Worm (Caenorhabditis elegans) whole organism, late embryonic: ENCODE data around the gene nhr-268.
"Not testable (repeated sequence)": the region's sequence is repeated elsewhere in the genome, so short reads cannot be mapped to it uniquely, and the experiment has no call there.

Experiments
- C08G9.2 ChIP-seq: sonication (generic microtip); optimal IDR thresholded peaks from 2 replicates; lab custom pipeline; 2016; ENCODE audit warnings: mild to moderate bottlenecking, missing genetic modification characterization, moderate library complexity, missing compliant biosample characterization
- C38D4.7 ChIP-seq: fragments of 200-800 bp; sonication (Bioruptor generic); optimal IDR thresholded peaks from 2 replicates; lab custom pipeline; 2018; ENCODE audit warnings: mild to moderate bottlenecking, missing genetic modification characterization, moderate library complexity, missing compliant biosample characterization
- K02D7.2 ChIP-seq: sonication (generic microtip); optimal IDR thresholded peaks from 2 replicates; lab custom pipeline; 2017; ENCODE audit warnings: mild to moderate bottlenecking, missing genetic modification characterization, missing compliant biosample characterization
- ama-1 ChIP-seq: fragments of 150-350 bp; optimal IDR thresholded peaks from 2 replicates; lab custom pipeline; 2014
- ceh-18 ChIP-seq: sonication (generic microtip); optimal IDR thresholded peaks from 2 replicates; lab custom pipeline; 2016; ENCODE audit warnings: missing genetic modification characterization, missing compliant biosample characterization
- ceh-2 ChIP-seq: sonication (generic microtip); optimal IDR thresholded peaks from 2 replicates; lab custom pipeline; 2016; ENCODE audit warnings: missing genotype, missing genetic modification characterization, missing compliant biosample characterization
- ceh-22 ChIP-seq: sonication (generic microtip); optimal IDR thresholded peaks from 2 replicates; lab custom pipeline; 2017; ENCODE audit warnings: missing biosample characterization, missing genetic modification characterization
- ceh-30 ChIP-seq: fragments of 150-350 bp; optimal IDR thresholded peaks from 2 replicates; lab custom pipeline; 2014; ENCODE audit warnings: missing biosample characterization, missing genetic modification characterization
- ceh-34 ChIP-seq: sonication (generic microtip); optimal IDR thresholded peaks from 2 replicates; lab custom pipeline; 2016; ENCODE audit warnings: mild to moderate bottlenecking, missing genetic modification characterization, missing compliant biosample characterization
- ceh-45 ChIP-seq: fragments of 200-800 bp; sonication (Bioruptor generic); IDR thresholded peaks from 2 replicates; pipeline ENCODE4 v1.3.6; 2022; ENCODE audit warnings: missing genetic modification reagents, missing genetic modification characterization, missing compliant biosample characterization
- ceh-48 ChIP-seq: sonication (generic microtip); optimal IDR thresholded peaks from 2 replicates; lab custom pipeline; 2016; ENCODE audit warnings: missing genetic modification characterization, inconsistent platforms, missing compliant biosample characterization
- ceh-6 ChIP-seq: fragments of 200-800 bp; sonication (Bioruptor generic); optimal IDR thresholded peaks from 2 replicates; lab custom pipeline; 2018; ENCODE audit warnings: mild to moderate bottlenecking, missing genetic modification characterization, missing compliant biosample characterization
- ceh-9 ChIP-seq: sonication (generic microtip); optimal IDR thresholded peaks from 2 replicates; lab custom pipeline; 2016; ENCODE audit warnings: mild to moderate bottlenecking, missing genetic modification characterization, inconsistent platforms, missing compliant biosample characterization
- che-1 ChIP-seq: sonication (generic microtip); optimal IDR thresholded peaks from 2 replicates; lab custom pipeline; 2016; ENCODE audit warnings: mild to moderate bottlenecking, missing genetic modification characterization, missing compliant biosample characterization
- elt-2 ChIP-seq: sonication (generic microtip); optimal IDR thresholded peaks from 2 replicates; lab custom pipeline; 2016; ENCODE audit warnings: missing genetic modification reagents, missing genetic modification characterization, missing compliant biosample characterization
- elt-4 ChIP-seq: sonication (generic microtip); optimal IDR thresholded peaks from 2 replicates; lab custom pipeline; 2016; ENCODE audit warnings: missing genetic modification characterization, missing compliant biosample characterization
- hlh-30 ChIP-seq: sonication (generic microtip); optimal IDR thresholded peaks from 2 replicates; lab custom pipeline; 2017; ENCODE audit warnings: antibody characterized with exemption, missing genetic modification characterization, missing compliant biosample characterization; ENCODE audit not compliant: insufficient read depth
- hlh-6 ChIP-seq: sonication (generic microtip); optimal IDR thresholded peaks from 2 replicates; lab custom pipeline; 2016; ENCODE audit warnings: missing genotype, missing genetic modification characterization, missing compliant biosample characterization
- hlh-8 ChIP-seq: sonication (generic microtip); optimal IDR thresholded peaks from 2 replicates; lab custom pipeline; 2016; ENCODE audit warnings: missing genotype, missing genetic modification characterization, missing compliant biosample characterization
- lim-6 ChIP-seq: sonication (generic microtip); optimal IDR thresholded peaks from 2 replicates; lab custom pipeline; 2016; ENCODE audit warnings: missing genetic modification characterization, missing compliant biosample characterization
- madf-2 ChIP-seq: sonication (generic microtip); optimal IDR thresholded peaks from 2 replicates; lab custom pipeline; 2017; ENCODE audit warnings: missing genetic modification characterization, missing compliant biosample characterization
- mec-3 ChIP-seq: sonication (generic microtip); optimal IDR thresholded peaks from 2 replicates; lab custom pipeline; 2016; ENCODE audit warnings: borderline replicate concordance, missing genetic modification characterization, missing compliant biosample characterization
- nhr-11 ChIP-seq: fragments of 150-350 bp; optimal IDR thresholded peaks from 2 replicates; lab custom pipeline; 2014; ENCODE audit warnings: missing biosample characterization, missing genetic modification characterization
- odd-2 ChIP-seq: sonication (generic microtip); optimal IDR thresholded peaks from 2 replicates; lab custom pipeline; 2017; ENCODE audit warnings: antibody characterized with exemption, mild to moderate bottlenecking, missing genetic modification characterization, missing compliant biosample characterization
- pag-3 ChIP-seq: sonication (generic microtip); optimal IDR thresholded peaks from 2 replicates; lab custom pipeline; 2016; ENCODE audit warnings: missing compliant biosample characterization, missing genetic modification characterization, borderline replicate concordance
- pat-9 ChIP-seq: fragments of 200-800 bp; sonication (Bioruptor generic); optimal IDR thresholded peaks from 2 replicates; lab custom pipeline; 2018; ENCODE audit warnings: mild to moderate bottlenecking, missing genetic modification characterization, moderate library complexity, missing compliant biosample characterization
- pha-2 ChIP-seq: sonication (generic microtip); optimal IDR thresholded peaks from 2 replicates; lab custom pipeline; 2017; ENCODE audit warnings: mild to moderate bottlenecking, missing genetic modification characterization, missing compliant biosample characterization
- pros-1 ChIP-seq: fragments of 150-350 bp; optimal IDR thresholded peaks from 2 replicates; lab custom pipeline; 2014; ENCODE audit warnings: missing biosample characterization, missing genetic modification reagents, missing genetic modification characterization
- ref-2 ChIP-seq: sonication (generic microtip); optimal IDR thresholded peaks from 2 replicates; lab custom pipeline; 2016; ENCODE audit warnings: missing genetic modification characterization, missing compliant biosample characterization
- sox-2 ChIP-seq: fragments of 200-800 bp; sonication (Bioruptor generic); IDR thresholded peaks from 2 replicates; pipeline ENCODE4 v1.3.6; 2022; ENCODE audit warnings: missing genetic modification reagents, missing genetic modification characterization, missing compliant biosample characterization
- syd-9 ChIP-seq: sonication (generic microtip); optimal IDR thresholded peaks from 2 replicates; lab custom pipeline; 2016; ENCODE audit warnings: mild to moderate bottlenecking, missing genetic modification characterization, moderate library complexity, missing compliant biosample characterization
- tbx-2 ChIP-seq: sonication (generic microtip); optimal IDR thresholded peaks from 2 replicates; lab custom pipeline; 2016; ENCODE audit warnings: missing genetic modification characterization, missing compliant biosample characterization
- unc-3 ChIP-seq, 2 experiments: fragments of 200-800 bp in 1 of 2; sonication (Bioruptor generic) in 1 of 2; sonication (generic microtip) in 1 of 2; conservative IDR thresholded peaks in 1 of 2; optimal IDR thresholded peaks in 1 of 2; 2 replicates each; pipeline versions ENCODE4 v1.3.6 to Lab custom; 2016 to 2022; ENCODE audit warnings: missing compliant biosample characterization in 2 of 2, missing genetic modification characterization in 2 of 2, missing genetic modification reagents in 1 of 2
- unc-55 ChIP-seq: sonication (generic microtip); optimal IDR thresholded peaks from 2 replicates; lab custom pipeline; 2017; ENCODE audit warnings: missing biosample characterization, missing genetic modification reagents, missing genetic modification characterization
- unc-86 ChIP-seq: sonication (generic microtip); optimal IDR thresholded peaks from 2 replicates; lab custom pipeline; 2016; ENCODE audit warnings: missing genetic modification characterization, missing compliant biosample characterization
- zip-5 ChIP-seq: sonication (generic microtip); optimal IDR thresholded peaks from 2 replicates; lab custom pipeline; 2016; ENCODE audit warnings: missing genetic modification characterization, missing compliant biosample characterization

nhr-268 gene

ce11 chrV:15689952-15690351, at the start of gene nhr-268:
Gene nhr-268 (plus strand): TSS chrV:15690252.
- TF ChIP-seq hlh-30 (tag; lab: Kevin White, UChicago) (no peak), mec-3 (tag; lab: Kevin White, UChicago) (no peak)

ce11 chrV:15643192-15643591, 46.9 kb upstream of the nhr-268 start, which contains the start of gene C55A1.4:
Gene C55A1.4 (minus strand): TSS chrV:15643292.
- TF ChIP-seq unc-86; pag-3; elt-2 (tag; lab: Kevin White, UChicago): not testable (repeated sequence)

ce11 chrV:15644575-15644974, 45.5 kb upstream of the nhr-268 start, which contains the start of gene str-23:
Gene str-23 (plus strand): TSS chrV:15644875.
- no peak for TF ChIP-seq elt-4 (tag; lab: Kevin White, UChicago)
- TF ChIP-seq tbx-2 (tag; lab: Kevin White, UChicago), result no peak
- TF ChIP-seq ceh-30 (tag; lab: Kevin White, UChicago), result no peak
- no peak for TF ChIP-seq ref-2 (tag; lab: Kevin White, UChicago)
- TF ChIP-seq C38D4.7 (GFP tag; lab: Kevin White, UChicago), result no peak
- no peak for TF ChIP-seq pros-1 (tag; lab: Kevin White, UChicago)
- no peak for TF ChIP-seq syd-9
- no peak for TF ChIP-seq ceh-18 (tag; lab: Kevin White, UChicago)
- no peak for TF ChIP-seq sox-2 (GFP tag; lab: Robert Waterston, UW)
- TF ChIP-seq ceh-34 (tag; lab: Kevin White, UChicago), result no peak
- no peak for TF ChIP-seq che-1 (tag; lab: Kevin White, UChicago)
- TF ChIP-seq madf-2 (tag; lab: Kevin White, UChicago), result no peak
- TF ChIP-seq odd-2, result no peak
- TF ChIP-seq ceh-48, result no peak
- TF ChIP-seq lim-6, result no peak
- TF ChIP-seq hlh-30 (tag; lab: Kevin White, UChicago), result no peak
- TF ChIP-seq unc-3 (GFP tag; conservative IDR thresholded peaks at IDR 0.05; lab: Robert Waterston, UW), result no peak
- no peak for TF ChIP-seq unc-3 (tag; optimal IDR thresholded peaks at IDR 0.05; lab: Kevin White, UChicago)
- TF ChIP-seq, all 69 proteins: peak for 0

ce11 chrV:15647536-15648085, 42.4 kb upstream of the nhr-268 start, which contains the start of the genes C55A1.7 and C55A1.6:
Gene C55A1.7 (minus strand): TSS chrV:15647636.
Gene C55A1.6 (plus strand): TSS chrV:15648035.
- TF ChIP-seq ceh-6 (GFP tag; lab: Kevin White, UChicago); hlh-8 (tag; lab: Kevin White, UChicago); ref-2 (tag; lab: Kevin White, UChicago): not testable (repeated sequence)

- TF ChIP-seq ama-1 (lab: Kevin White, UChicago) (no peak), unc-55 (GFP tag; lab: Kevin White, UChicago) (no peak), pat-9 (tag; lab: Kevin White, UChicago) (no peak), pag-3 (no peak), ceh-45 (GFP tag; lab: Robert Waterston, UW) (no peak), hlh-6 (tag; lab: Kevin White, UChicago) (no peak), lim-6 (no peak), ceh-2 (no peak), ceh-9 (tag; lab: Kevin White, UChicago) (no peak), ceh-18 (tag; lab: Kevin White, UChicago) (no peak), pha-2 (no peak), hlh-30 (tag; lab: Kevin White, UChicago) (no peak), K02D7.2 (tag; lab: Kevin White, UChicago) (no peak), ceh-22 (tag; lab: Kevin White, UChicago) (no peak), C08G9.2 (no peak), ceh-6 (GFP tag; lab: Kevin White, UChicago) (no peak), unc-86 (no peak), zip-5 (tag; lab: Kevin White, UChicago) (no peak), nhr-11 (tag; lab: Kevin White, UChicago) (no peak)
Observed at ce11 chrV:15650167-15650566, 39.9 kb upstream of the nhr-268 start, which contains the start of gene sru-42. Gene sru-42 (plus strand): TSS chrV:15650467.
